Worm (Caenorhabditis elegans) whole organism, young adult: ENCODE measurements around the gene cah-3.

Experiments used
- Y53G8AR.9 ChIP-seq: fragments of 200-800 bp; sonication (Bioruptor generic); conservative IDR thresholded peaks from 2 replicates; pipeline ENCODE4 v1.3.6; 2022; ENCODE audit warnings: missing genetic modification reagents, missing genetic modification characterization, missing compliant biosample characterization
- cebp-1 ChIP-seq, 2 experiments: fragments of 200-800 bp in 1 of 2; sonication (Bioruptor generic) in 1 of 2; sonication (generic microtip) in 1 of 2; IDR thresholded peaks in 1 of 2; optimal IDR thresholded peaks in 1 of 2; 2 replicates each; pipeline versions ENCODE4 v1.3.6 to Lab custom; 2017 to 2022; ENCODE audit warnings: missing compliant biosample characterization in 2 of 2, missing genetic modification characterization in 2 of 2, mild to moderate bottlenecking in 1 of 2, missing genetic modification reagents in 1 of 2, moderate library complexity in 1 of 2
- ceh-58 ChIP-seq: fragments of 200-800 bp; sonication (Bioruptor generic); IDR thresholded peaks from 2 replicates; pipeline ENCODE4 v1.3.6; 2022; ENCODE audit warnings: missing genetic modification characterization, missing compliant biosample characterization
- efl-1 ChIP-seq: fragments of 150-350 bp; optimal IDR thresholded peaks from 2 replicates; lab custom pipeline; 2014; ENCODE audit warnings: missing biosample characterization, missing genetic modification reagents, missing genetic modification characterization
- ets-4 ChIP-seq: fragments of 200-800 bp; sonication (Bioruptor generic); optimal IDR thresholded peaks from 2 replicates; lab custom pipeline; 2018; ENCODE audit warnings: mild to moderate bottlenecking, missing genetic modification characterization, missing compliant biosample characterization
- lin-35 ChIP-seq, 3 experiments: fragments of 150-350 bp in 2 of 3; sonication (generic microtip) in 1 of 3; optimal IDR thresholded peaks; 2 replicates each; lab custom pipeline; 2014 to 2018; ENCODE audit warnings: missing biosample characterization in 3 of 3, missing genetic modification characterization in 3 of 3, missing genetic modification reagents in 3 of 3
- madf-3 ChIP-seq: fragments of 200-800 bp; sonication (Bioruptor generic); IDR thresholded peaks from 2 replicates; pipeline ENCODE4 v1.3.6; 2022; ENCODE audit warnings: missing genetic modification reagents, missing genetic modification characterization, missing compliant biosample characterization
- mel-28 ChIP-seq: sonication (generic microtip); optimal IDR thresholded peaks from 2 replicates; lab custom pipeline; 2016; ENCODE audit warnings: borderline replicate concordance, mild to moderate bottlenecking, missing genetic modification characterization, missing compliant biosample characterization
- nfya-2 ChIP-seq: fragments of 200-800 bp; sonication (Bioruptor generic); IDR thresholded peaks from 2 replicates; pipeline ENCODE4 v1.3.6; 2022; ENCODE audit warnings: missing genetic modification reagents, missing genetic modification characterization, missing compliant biosample characterization
- sptf-2 ChIP-seq: fragments of 200-800 bp; sonication (Bioruptor generic); optimal IDR thresholded peaks from 2 replicates; lab custom pipeline; 2018; ENCODE audit warnings: mild to moderate bottlenecking, missing genetic modification characterization, missing compliant biosample characterization
- ztf-25 ChIP-seq: fragments of 200-800 bp; sonication (Bioruptor generic); IDR thresholded peaks from 2 replicates; pipeline ENCODE4 v1.3.6; 2022; ENCODE audit warnings: missing genetic modification reagents, missing genetic modification characterization, missing compliant biosample characterization

DNA sequence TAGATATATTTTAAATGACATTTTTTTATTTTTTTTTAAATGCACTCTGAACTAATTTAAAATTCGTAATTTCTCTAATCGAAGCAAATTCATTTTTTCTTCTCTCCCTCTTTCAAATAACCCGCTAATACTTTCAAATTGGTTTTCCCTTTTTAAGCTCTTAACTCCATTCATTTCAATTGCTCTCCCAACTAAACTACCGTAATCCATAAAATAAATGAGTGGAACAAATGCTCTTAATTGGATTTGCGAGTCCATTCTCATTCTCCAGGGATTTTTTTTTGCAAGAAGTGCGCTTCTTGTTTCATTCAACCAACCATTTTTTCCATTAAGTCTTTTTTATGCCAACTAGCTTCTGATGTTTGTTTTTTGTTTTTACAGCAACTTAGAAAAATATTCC is 6.3 kb upstream of the cah-3 start:
- TF ChIP-seq efl-1 (GFP tag; lab: Kevin White, UChicago) (no peak), ets-4 (GFP tag; lab: Kevin White, UChicago) (no peak), mel-28 (tag; lab: Kevin White, UChicago) (no peak), cebp-1 (GFP tag; IDR thresholded peaks at IDR 0.05; lab: Robert Waterston, UW) (no peak), cebp-1 (tag; optimal IDR thresholded peaks at IDR 0.05; lab: Kevin White, UChicago) (no peak), Y53G8AR.9 (no peak), lin-35 (GFP tag; optimal IDR thresholded peaks at IDR 0.05; lab: Kevin White, UChicago) (no peak), sptf-2 (GFP tag; lab: Kevin White, UChicago) (no peak), ztf-25 (GFP tag; lab: Robert Waterston, UW) (no peak), ceh-58 (GFP tag; lab: Robert Waterston, UW) (no peak), madf-3 (no peak), nfya-2 (GFP tag; lab: Robert Waterston, UW) (no peak)
